Fruit fly (Drosophila melanogaster): ENCODE data around the gene CG12147.

DNA sequence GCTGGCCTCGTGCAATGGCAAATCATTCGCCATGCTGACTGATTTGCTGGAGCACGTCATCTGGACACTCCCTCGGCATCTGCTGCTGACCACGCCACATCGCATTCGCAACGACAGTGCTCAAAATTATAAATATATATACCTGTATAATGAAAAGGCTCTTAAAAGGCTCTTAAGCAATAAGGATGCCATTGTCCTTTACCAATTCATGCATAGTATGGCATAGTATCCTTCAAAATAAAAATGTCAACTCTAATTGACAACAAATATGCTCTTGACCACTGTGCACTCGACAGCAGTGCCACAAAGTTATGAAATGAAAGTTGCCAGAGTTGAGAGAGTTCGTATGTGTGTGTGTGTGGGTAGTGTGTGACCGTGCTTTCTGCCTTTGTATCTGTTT is 4.9 kb downstream of the CG12147 start:
- peak; percentile 11 for TF ChIP-seq CG14655 (GFP tag; optimal IDR thresholded peaks at IDR 0.05)
- no peak for TF ChIP-seq CG12605 (GFP tag; IDR thresholded peaks at IDR 0.05)
- TF ChIP-seq CG9948 (tag; optimal IDR thresholded peaks at IDR 0.05) = no peak
- no peak for TF ChIP-seq EcR (GFP tag; optimal IDR thresholded peaks at IDR 0.05)
- TF ChIP-seq CG8301 (tag; optimal IDR thresholded peaks at IDR 0.05) = no peak
- no peak for TF ChIP-seq CG10348 (GFP tag; IDR thresholded peaks at IDR 0.05)
- TF ChIP-seq CG15710 (tag; optimal IDR thresholded peaks at IDR 0.05) = no peak
- TF ChIP-seq D1 (tag; optimal IDR thresholded peaks at IDR 0.05) = no peak
- peak; percentile 50; the same call in 1 of the 2 replicates for TF ChIP-seq Ets98B (GFP tag; IDR thresholded peaks at IDR 0.05)
- TF ChIP-seq CG4496 (GFP tag; IDR thresholded peaks at IDR 0.05) = peak; percentile 59; the same call in 1 of the 3 replicates

All from whole organism, pupa.